Worm (Caenorhabditis elegans) whole organism, early embryonic: ENCODE results near the gene Y57A10A.27.

Experiments
- B0310.2 ChIP-seq: sonication (generic microtip); optimal IDR thresholded peaks from 2 replicates; lab custom pipeline; 2016; ENCODE audit warnings: mild to moderate bottlenecking, missing genetic modification characterization, missing compliant biosample characterization
- F13C5.2 ChIP-seq: sonication (generic microtip); optimal IDR thresholded peaks from 2 replicates; lab custom pipeline; 2017; ENCODE audit warnings: mild to moderate bottlenecking, missing genetic modification characterization, inconsistent platforms, missing compliant biosample characterization
- aly-1 ChIP-seq: sonication (generic microtip); optimal IDR thresholded peaks from 2 replicates; lab custom pipeline; 2016; ENCODE audit warnings: missing genetic modification characterization, missing compliant biosample characterization
- ama-1 ChIP-seq: fragments of 150-350 bp; optimal IDR thresholded peaks from 2 replicates; lab custom pipeline; 2014
- ceh-13 ChIP-seq: fragments of 200-800 bp; sonication (Bioruptor generic); optimal IDR thresholded peaks from 2 replicates; lab custom pipeline; 2018; ENCODE audit warnings: mild to moderate bottlenecking, missing genetic modification characterization, missing compliant biosample characterization
- ceh-36 ChIP-seq: sonication (generic microtip); optimal IDR thresholded peaks from 2 replicates; lab custom pipeline; 2016; ENCODE audit warnings: missing genetic modification characterization, inconsistent platforms, missing compliant biosample characterization
- ets-7 ChIP-seq: sonication (generic microtip); optimal IDR thresholded peaks from 2 replicates; lab custom pipeline; 2016; ENCODE audit warnings: missing genotype, missing genetic modification characterization, missing compliant biosample characterization
- flt-1 ChIP-seq: fragments of 200-800 bp; sonication (Bioruptor generic); IDR thresholded peaks from 2 replicates; pipeline ENCODE4 v1.3.6; 2022; ENCODE audit warnings: missing genetic modification characterization, missing compliant biosample characterization
- hmbx-1 ChIP-seq: sonication (generic microtip); optimal IDR thresholded peaks from 2 replicates; lab custom pipeline; 2016; ENCODE audit warnings: mild to moderate bottlenecking, missing genetic modification characterization, missing compliant biosample characterization
- hmg-4 ChIP-seq: fragments of 200-800 bp; sonication (Bioruptor generic); optimal IDR thresholded peaks from 2 replicates; lab custom pipeline; 2018; ENCODE audit warnings: mild to moderate bottlenecking, missing genetic modification characterization, missing compliant biosample characterization
- hnd-1 ChIP-seq: sonication (generic microtip); optimal IDR thresholded peaks from 2 replicates; lab custom pipeline; 2016; ENCODE audit warnings: missing genetic modification characterization, missing compliant biosample characterization
- pes-1 ChIP-seq: fragments of 200-800 bp; sonication (Bioruptor generic); IDR thresholded peaks from 2 replicates; pipeline ENCODE4 v1.3.6; 2022; ENCODE audit warnings: missing genetic modification reagents, missing genetic modification characterization, missing compliant biosample characterization
- scrt-1 ChIP-seq: fragments of 200-800 bp; sonication (Bioruptor generic); IDR thresholded peaks from 2 replicates; pipeline ENCODE4 v1.3.6; 2022; ENCODE audit warnings: missing genetic modification characterization, missing compliant biosample characterization
- sea-1 ChIP-seq: fragments of 200-800 bp; sonication (Bioruptor generic); conservative IDR thresholded peaks from 2 replicates; pipeline ENCODE4 v1.3.6; 2022; ENCODE audit warnings: missing genetic modification characterization, missing compliant biosample characterization
- tbx-11 ChIP-seq: fragments of 200-800 bp; sonication (Bioruptor generic); IDR thresholded peaks from 2 replicates; pipeline ENCODE4 v1.3.6; 2022; ENCODE audit warnings: missing genetic modification characterization, missing compliant biosample characterization
- tbx-37 ChIP-seq: fragments of 200-800 bp; sonication (Bioruptor generic); conservative IDR thresholded peaks from 2 replicates; pipeline ENCODE4 v1.3.6; 2022; ENCODE audit warnings: missing genetic modification reagents, missing genetic modification characterization, missing compliant biosample characterization
- tra-4 ChIP-seq: sonication (generic microtip); optimal IDR thresholded peaks from 2 replicates; lab custom pipeline; 2017; ENCODE audit warnings: missing genetic modification characterization, missing compliant biosample characterization

Gene Y57A10A.27

DNA sequence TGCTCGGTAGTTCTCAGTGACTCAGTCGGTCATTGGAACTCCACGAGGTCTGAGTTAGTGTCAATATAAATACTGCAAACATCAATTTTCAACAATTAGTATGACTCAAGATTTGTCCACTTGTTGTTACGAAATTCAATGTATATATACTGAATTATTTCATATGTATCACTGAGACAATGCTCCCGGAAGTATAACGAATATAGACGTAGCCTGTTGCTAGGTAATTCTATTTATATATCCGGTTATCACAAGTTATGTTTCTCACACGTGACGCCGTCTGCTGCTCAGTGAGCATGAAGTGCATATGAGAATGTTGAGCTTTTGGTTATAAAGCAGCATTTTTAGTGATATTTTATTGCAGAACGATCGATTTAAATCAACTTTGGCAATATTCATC is 14.3 kb downstream of the Y57A10A.27 start:
- TF ChIP-seq flt-1 (GFP tag; lab: Robert Waterston, UW) (no peak), tra-4 (no peak), aly-1 (tag; lab: Kevin White, UChicago) (no peak), ama-1 (lab: Kevin White, UChicago) (no peak), hnd-1 (tag; lab: Kevin White, UChicago) (no peak), tbx-11 (GFP tag; lab: Robert Waterston, UW) (no peak), tbx-37 (GFP tag; lab: Robert Waterston, UW) (no peak), F13C5.2 (tag; lab: Kevin White, UChicago) (no peak), hmbx-1 (tag; lab: Kevin White, UChicago) (no peak), B0310.2 (tag; lab: Kevin White, UChicago) (no peak), ets-7 (tag; lab: Kevin White, UChicago) (no peak), pes-1 (GFP tag; lab: Robert Waterston, UW) (no peak)

ce11 chrII:12257095-12257494 is 17.7 kb downstream of the Y57A10A.27 start:
- TF ChIP-seq scrt-1 (GFP tag; lab: Robert Waterston, UW) (no peak), ceh-36 (tag; lab: Kevin White, UChicago) (no peak), flt-1 (GFP tag; lab: Robert Waterston, UW) (no peak), tbx-37 (GFP tag; lab: Robert Waterston, UW) (no peak), B0310.2 (tag; lab: Kevin White, UChicago) (no peak), ceh-13 (no peak), ets-7 (tag; lab: Kevin White, UChicago) (no peak), hmbx-1 (tag; lab: Kevin White, UChicago) (no peak), tra-4 (no peak), tbx-11 (GFP tag; lab: Robert Waterston, UW) (no peak), ama-1 (lab: Kevin White, UChicago) (no peak)

DNA sequence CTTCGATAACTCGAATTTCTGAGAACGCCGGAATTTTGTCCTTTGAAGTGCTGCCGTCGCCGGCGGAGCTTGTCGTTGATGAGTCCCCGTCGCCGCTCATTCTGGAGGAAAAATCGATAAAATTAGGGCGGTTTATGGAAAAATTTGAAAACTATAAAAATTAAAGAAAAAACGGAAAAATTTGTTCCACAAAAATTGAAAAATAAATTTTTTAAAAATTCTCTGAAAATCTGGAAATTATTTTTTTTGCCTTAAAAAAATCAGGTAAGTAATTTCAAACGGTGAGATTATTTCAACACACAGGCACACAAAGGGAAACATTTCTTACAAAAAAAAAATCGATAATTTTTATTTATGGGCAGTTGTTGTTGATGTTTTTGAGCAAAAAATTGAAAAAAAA is 18.3 kb downstream of the Y57A10A.27 start, which contains the start of gene parn-2:
Gene parn-2 (minus strand): TSS at position 101 of the 400 bp plus-strand sequence.
- TF ChIP-seq B0310.2 (tag; lab: Kevin White, UChicago) = no peak
- TF ChIP-seq sea-1 (GFP tag; lab: Robert Waterston, UW) = 0 out of 2 replicates have a peak, but pooled peaks have one; percentile 8
- TF ChIP-seq hmg-4 (GFP tag; lab: Kevin White, UChicago) = peak; percentile 10
- no peak for TF ChIP-seq tbx-37 (GFP tag; lab: Robert Waterston, UW)

- TF ChIP-seq tbx-11 (GFP tag; lab: Robert Waterston, UW) = no peak
- no peak for TF ChIP-seq B0310.2 (tag; lab: Kevin White, UChicago)
- TF ChIP-seq ama-1 (lab: Kevin White, UChicago) = no peak
- no peak for TF ChIP-seq F13C5.2 (tag; lab: Kevin White, UChicago)
Observed at ce11 chrII:12255545-12256233, 19.2 kb downstream of the Y57A10A.27 start.

DNA sequence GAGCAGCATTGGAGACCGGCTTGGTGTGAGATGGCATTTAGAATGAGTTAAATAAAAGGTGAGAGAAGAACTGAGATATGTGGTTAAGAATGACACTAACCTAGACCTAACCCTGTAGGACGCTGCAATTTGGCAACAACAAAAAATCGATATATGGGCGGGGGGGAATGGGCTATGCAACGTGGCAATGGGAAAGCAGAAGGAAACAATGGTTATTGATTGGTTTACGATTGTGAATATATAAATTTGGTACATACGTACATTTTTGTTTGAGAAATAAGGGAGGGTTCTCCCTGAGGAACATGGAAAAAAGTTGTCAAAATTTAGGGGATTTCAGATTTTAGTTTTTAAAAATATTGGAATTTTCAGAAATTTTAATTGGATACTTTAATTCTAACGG is 25.8 kb downstream of the Y57A10A.27 start, which contains the start of gene tag-276:
Gene tag-276 (minus strand): TSS at position 101 of the 400 bp plus-strand sequence.
- TF ChIP-seq hmbx-1 (tag; lab: Kevin White, UChicago) = no peak
- TF ChIP-seq hnd-1 (tag; lab: Kevin White, UChicago) = no peak
- no peak for TF ChIP-seq flt-1 (GFP tag; lab: Robert Waterston, UW)
- TF ChIP-seq scrt-1 (GFP tag; lab: Robert Waterston, UW) = no peak
- TF ChIP-seq pes-1 (GFP tag; lab: Robert Waterston, UW) = no peak
- TF ChIP-seq tbx-11 (GFP tag; lab: Robert Waterston, UW) = no peak
- no peak for TF ChIP-seq ama-1 (lab: Kevin White, UChicago)
- no peak for TF ChIP-seq hmg-4 (GFP tag; lab: Kevin White, UChicago)
- no peak for TF ChIP-seq ets-7 (tag; lab: Kevin White, UChicago)
- TF ChIP-seq F13C5.2 (tag; lab: Kevin White, UChicago) = no peak
- no peak for TF ChIP-seq tbx-37 (GFP tag; lab: Robert Waterston, UW)
- TF ChIP-seq sea-1 (GFP tag; lab: Robert Waterston, UW) = no peak
- TF ChIP-seq B0310.2 (tag; lab: Kevin White, UChicago) = no peak
- no peak for TF ChIP-seq ceh-13

DNA sequence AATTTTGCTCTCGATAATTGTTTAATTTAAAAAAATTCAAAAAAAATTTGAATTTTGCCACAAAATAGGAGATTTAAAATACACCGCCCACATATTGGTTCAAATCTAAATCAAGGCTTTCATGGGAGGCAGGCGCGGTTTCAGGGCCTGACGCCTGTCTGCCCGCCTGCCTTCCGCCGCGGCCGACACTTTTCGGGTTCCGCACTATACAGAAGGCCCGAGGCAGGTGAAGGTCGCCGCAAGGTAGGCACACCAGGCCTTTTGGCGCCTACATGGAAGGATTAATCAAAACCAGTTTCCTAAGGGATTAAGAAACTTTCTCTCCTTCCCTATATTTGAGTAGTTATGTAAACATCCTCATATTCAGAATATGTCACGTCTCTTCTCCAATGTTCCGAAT is 32.3 kb downstream of the Y57A10A.27 start, which contains the start of gene Y57A10A.24:
Gene Y57A10A.24 (plus strand): TSS at position 396 of the 400 bp plus-strand sequence.
- TF ChIP-seq scrt-1 (GFP tag; lab: Robert Waterston, UW) = peak; percentile 34; the same call in 1 of the 2 replicates
- no peak for TF ChIP-seq hmg-4 (GFP tag; lab: Kevin White, UChicago)

DNA sequence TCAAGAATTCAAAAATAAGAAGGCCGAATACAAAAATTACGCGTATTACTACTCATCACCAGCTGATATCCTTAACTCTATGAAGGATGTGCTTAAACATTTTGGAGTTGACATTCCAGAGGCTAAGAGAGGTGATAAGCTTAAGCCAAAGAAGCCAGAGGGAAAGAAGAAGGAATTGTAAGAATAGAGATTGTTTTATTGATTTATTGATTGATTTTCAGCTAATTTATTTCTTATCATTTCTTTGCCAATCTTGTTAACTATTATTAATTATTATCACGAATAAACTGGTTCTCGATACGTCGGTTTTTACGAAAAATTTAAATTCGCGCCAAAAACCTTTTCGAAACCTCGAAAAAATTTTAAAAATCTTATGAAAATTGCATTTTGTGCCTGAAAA is 33.1 kb downstream of the Y57A10A.27 start:
- TF ChIP-seq tbx-37 (GFP tag; lab: Robert Waterston, UW) (no peak), pes-1 (GFP tag; lab: Robert Waterston, UW) (no peak), aly-1 (tag; lab: Kevin White, UChicago) (no peak), tbx-11 (GFP tag; lab: Robert Waterston, UW) (no peak), hmbx-1 (tag; lab: Kevin White, UChicago) (no peak), ama-1 (lab: Kevin White, UChicago) (no peak), F13C5.2 (tag; lab: Kevin White, UChicago) (no peak), B0310.2 (tag; lab: Kevin White, UChicago) (no peak), hmg-4 (GFP tag; lab: Kevin White, UChicago) (no peak), ceh-36 (tag; lab: Kevin White, UChicago) (no peak), flt-1 (GFP tag; lab: Robert Waterston, UW) (no peak), scrt-1 (GFP tag; lab: Robert Waterston, UW) (no peak), tra-4 (no peak)
